Worm (Caenorhabditis elegans) whole organism, L4 larva: ENCODE measurements around the gene F28B12.1.

Experiments
- D1046.2 ChIP-seq: fragments of 200-800 bp; sonication (Bioruptor generic); IDR thresholded peaks from 2 replicates; pipeline ENCODE4 v1.3.6; 2022; ENCODE audit warnings: missing genetic modification characterization, missing compliant biosample characterization
- F10B5.3 ChIP-seq: sonication (generic microtip); optimal IDR thresholded peaks from 2 replicates; lab custom pipeline; 2016; ENCODE audit warnings: mild to moderate bottlenecking, missing genetic modification characterization, missing compliant biosample characterization
- F44E2.7 ChIP-seq: fragments of 200-800 bp; sonication (Bioruptor generic); IDR thresholded peaks from 2 replicates; pipeline ENCODE4 v2.1.2; 2022; ENCODE audit warnings: missing genetic modification characterization, missing compliant biosample characterization
- T20F7.1 ChIP-seq: fragments of 200-800 bp; sonication (Bioruptor generic); optimal IDR thresholded peaks from 2 replicates; lab custom pipeline; 2018; ENCODE audit warnings: mild to moderate bottlenecking, missing genetic modification characterization, missing compliant biosample characterization
- Y5F2A.4 ChIP-seq: fragments of 200-800 bp; sonication (Bioruptor generic); optimal IDR thresholded peaks from 2 replicates; lab custom pipeline; 2018; ENCODE audit warnings: mild to moderate bottlenecking, missing genetic modification characterization, missing compliant biosample characterization
- Y75B8A.6 ChIP-seq: fragments of 200-800 bp; sonication (Bioruptor generic); IDR thresholded peaks from 2 replicates; pipeline ENCODE4 v1.3.6; 2022; ENCODE audit warnings: missing genetic modification reagents, missing genetic modification characterization, missing compliant biosample characterization
- ZK337.2 ChIP-seq: fragments of 200-800 bp; sonication (Bioruptor generic); IDR thresholded peaks from 2 replicates; pipeline ENCODE4 v1.3.6; 2022; ENCODE audit warnings: missing genetic modification reagents, missing genetic modification characterization, missing compliant biosample characterization
- ZK546.5 ChIP-seq, 2 experiments: sonication (generic microtip); optimal IDR thresholded peaks; 2 replicates each; lab custom pipeline; 2017; ENCODE audit warnings: missing biosample characterization in 2 of 2, missing genetic modification characterization in 2 of 2
- aha-1 ChIP-seq: fragments of 150-350 bp; peaks from one replicate; lab custom pipeline; 2014; ENCODE audit warnings: missing biosample characterization, missing genetic modification characterization
- ceh-28 ChIP-seq: fragments of 150-350 bp; optimal IDR thresholded peaks from 2 replicates; lab custom pipeline; 2014; ENCODE audit warnings: missing biosample characterization, missing genetic modification reagents, missing genetic modification characterization
- ceh-32 ChIP-seq: sonication (generic microtip); optimal IDR thresholded peaks from 2 replicates; lab custom pipeline; 2016; ENCODE audit warnings: mild to moderate bottlenecking, missing genetic modification characterization, missing compliant biosample characterization; ENCODE audit not compliant: poor library complexity
- ceh-44 ChIP-seq: fragments of 200-800 bp; sonication (Bioruptor generic); IDR thresholded peaks from 2 replicates; pipeline ENCODE4 v1.3.6; 2022; ENCODE audit warnings: missing genetic modification reagents, missing genetic modification characterization, missing compliant biosample characterization
- ceh-62 ChIP-seq: sonication (generic microtip); optimal IDR thresholded peaks from 2 replicates; lab custom pipeline; 2017; ENCODE audit warnings: missing biosample characterization, missing genetic modification characterization
- cey-2 ChIP-seq: sonication (generic microtip); optimal IDR thresholded peaks from 3 replicates; lab custom pipeline; 2017; ENCODE audit warnings: missing genetic modification characterization, mild to moderate bottlenecking, missing compliant biosample characterization, antibody characterized with exemption, borderline replicate concordance; ENCODE audit not compliant: insufficient read depth
- daf-12 ChIP-seq: fragments of 150-350 bp; optimal IDR thresholded peaks from 2 replicates; lab custom pipeline; 2014; ENCODE audit warnings: missing biosample characterization, missing genetic modification reagents, missing genetic modification characterization
- daf-8 ChIP-seq: fragments of 200-800 bp; sonication (Bioruptor generic); IDR thresholded peaks from 2 replicates; pipeline ENCODE4 v1.3.6; 2022; ENCODE audit warnings: missing genetic modification characterization, missing compliant biosample characterization
- dpl-1 ChIP-seq: fragments of 150-350 bp; optimal IDR thresholded peaks from 2 replicates; lab custom pipeline; 2014; ENCODE audit warnings: missing biosample characterization, missing genetic modification reagents, missing genetic modification characterization
- duxl-1 ChIP-seq: sonication (generic microtip); optimal IDR thresholded peaks from 2 replicates; lab custom pipeline; 2016; ENCODE audit warnings: mild to moderate bottlenecking, missing genetic modification characterization, moderate library complexity, missing compliant biosample characterization; ENCODE audit not compliant: poor library complexity
- fkh-10 ChIP-seq: fragments of 150-350 bp; optimal IDR thresholded peaks from 2 replicates; lab custom pipeline; 2014; ENCODE audit warnings: missing biosample characterization, missing genetic modification reagents, missing genetic modification characterization
- fos-1 ChIP-seq: fragments of 150-350 bp; optimal IDR thresholded peaks from 2 replicates; lab custom pipeline; 2014; ENCODE audit warnings: missing biosample characterization, missing genetic modification characterization
- hlh-11 ChIP-seq: fragments of 200-800 bp; sonication (Bioruptor generic); optimal IDR thresholded peaks from 2 replicates; lab custom pipeline; 2018; ENCODE audit warnings: mild to moderate bottlenecking, missing genetic modification characterization, missing compliant biosample characterization
- hlh-30 ChIP-seq: sonication (generic microtip); optimal IDR thresholded peaks from 2 replicates; lab custom pipeline; 2017; ENCODE audit warnings: antibody characterized with exemption, mild to moderate bottlenecking, missing genetic modification characterization, missing compliant biosample characterization; ENCODE audit not compliant: insufficient read depth
- lim-7 ChIP-seq: fragments of 200-800 bp; sonication (Bioruptor generic); IDR thresholded peaks from 2 replicates; pipeline ENCODE4 v1.3.6; 2022; ENCODE audit warnings: missing genetic modification characterization, missing compliant biosample characterization
- lin-13 ChIP-seq: fragments of 150-350 bp; optimal IDR thresholded peaks from 2 replicates; lab custom pipeline; 2014; ENCODE audit warnings: missing biosample characterization, missing genetic modification reagents, missing genetic modification characterization
- lin-15B ChIP-seq: fragments of 150-350 bp; sonication (generic microtip); optimal IDR thresholded peaks from 3 replicates; lab custom pipeline; 2014; ENCODE audit warnings: missing biosample characterization, missing genetic modification characterization
- lin-38 ChIP-seq: fragments of 200-800 bp; sonication (Bioruptor generic); IDR thresholded peaks from 2 replicates; pipeline ENCODE4 v1.3.6; 2022; ENCODE audit warnings: missing genetic modification reagents, missing genetic modification characterization, missing compliant biosample characterization
- lsy-2 ChIP-seq, 2 experiments: fragments of 150-350 bp in 1 of 2; sonication (generic microtip) in 1 of 2; optimal IDR thresholded peaks; 2 replicates each; lab custom pipeline; 2014 to 2017; ENCODE audit warnings: missing biosample characterization in 2 of 2, missing genetic modification characterization in 2 of 2
- madf-9 ChIP-seq: fragments of 200-800 bp; sonication (Bioruptor generic); conservative IDR thresholded peaks from 2 replicates; pipeline ENCODE4 v1.3.6; 2022; ENCODE audit warnings: missing genetic modification reagents, missing genetic modification characterization, missing compliant biosample characterization
- mdt-29 ChIP-seq: fragments of 200-800 bp; sonication (Bioruptor generic); IDR thresholded peaks from 2 replicates; pipeline ENCODE4 v1.3.6; 2022; ENCODE audit warnings: missing genetic modification reagents, missing genetic modification characterization, missing compliant biosample characterization
- mep-1 ChIP-seq: fragments of 150-350 bp; sonication (generic microtip); optimal IDR thresholded peaks from 3 replicates; lab custom pipeline; 2014; ENCODE audit warnings: missing biosample characterization, missing genetic modification characterization
- mes-2 ChIP-seq: sonication (generic microtip); optimal IDR thresholded peaks from 2 replicates; lab custom pipeline; 2016; ENCODE audit warnings: missing genotype, mild to moderate bottlenecking, missing genetic modification characterization, missing compliant biosample characterization; ENCODE audit not compliant: poor library complexity, severe bottlenecking
- mxl-2 ChIP-seq: fragments of 200-800 bp; sonication (Bioruptor generic); conservative IDR thresholded peaks from 2 replicates; pipeline ENCODE4 v1.3.6; 2022; ENCODE audit warnings: missing genetic modification reagents, missing genetic modification characterization, missing compliant biosample characterization
- mxl-3 ChIP-seq: fragments of 200-800 bp; sonication (Bioruptor generic); optimal IDR thresholded peaks from 2 replicates; lab custom pipeline; 2018; ENCODE audit warnings: mild to moderate bottlenecking, missing genetic modification characterization, missing compliant biosample characterization
- nhr-102 ChIP-seq: sonication (generic microtip); optimal IDR thresholded peaks from 2 replicates; lab custom pipeline; 2016; ENCODE audit warnings: mild to moderate bottlenecking, missing genetic modification characterization, moderate library complexity, missing compliant biosample characterization
- nhr-11 ChIP-seq: fragments of 150-350 bp; optimal IDR thresholded peaks from 2 replicates; lab custom pipeline; 2014; ENCODE audit warnings: missing biosample characterization, missing genetic modification characterization
- nhr-237 ChIP-seq: sonication (generic microtip); optimal IDR thresholded peaks from 2 replicates; lab custom pipeline; 2017; ENCODE audit warnings: missing biosample characterization, missing genetic modification characterization
- nhr-25 ChIP-seq: sonication (generic microtip); optimal IDR thresholded peaks from 2 replicates; lab custom pipeline; 2017; ENCODE audit warnings: missing genetic modification characterization, mild to moderate bottlenecking, missing compliant biosample characterization, antibody characterized with exemption, moderate library complexity, borderline replicate concordance; ENCODE audit not compliant: insufficient read depth
- nhr-76 ChIP-seq: fragments of 150-350 bp; optimal IDR thresholded peaks from 2 replicates; lab custom pipeline; 2014; ENCODE audit warnings: missing biosample characterization, missing genetic modification characterization
- nhr-77 ChIP-seq: fragments of 150-350 bp; optimal IDR thresholded peaks from 2 replicates; lab custom pipeline; 2014; ENCODE audit warnings: missing biosample characterization, missing genetic modification characterization
- pha-4 ChIP-seq, 2 experiments: fragments of 150-350 bp in 1 of 2; fragments of 200-800 bp in 1 of 2; sonication (Bioruptor generic) in 1 of 2; IDR thresholded peaks in 1 of 2; optimal IDR thresholded peaks in 1 of 2; 2 replicates each; pipeline versions ENCODE4 v1.3.6 to Lab custom; 2014 to 2022; ENCODE audit warnings: missing genetic modification characterization in 2 of 2, missing genetic modification reagents in 2 of 2, missing biosample characterization in 1 of 2, missing compliant biosample characterization in 1 of 2
- pqm-1 ChIP-seq: sonication (generic microtip); optimal IDR thresholded peaks from 2 replicates; lab custom pipeline; 2017; ENCODE audit warnings: missing biosample characterization, missing genetic modification characterization
- tra-1 ChIP-seq: fragments of 200-800 bp; sonication (Bioruptor generic); IDR thresholded peaks from 2 replicates; pipeline ENCODE4 v1.3.6; 2022; ENCODE audit warnings: missing genetic modification reagents, missing genetic modification characterization, missing compliant biosample characterization
- unc-130 ChIP-seq: sonication (generic microtip); optimal IDR thresholded peaks from 2 replicates; lab custom pipeline; 2016; ENCODE audit warnings: missing genetic modification reagents, missing genetic modification characterization, missing compliant biosample characterization
- unc-39 ChIP-seq: sonication (generic microtip); optimal IDR thresholded peaks from 2 replicates; lab custom pipeline; 2017; ENCODE audit warnings: missing biosample characterization, missing genetic modification characterization
- zfp-3 ChIP-seq: fragments of 200-800 bp; sonication (Bioruptor generic); conservative IDR thresholded peaks from 2 replicates; pipeline ENCODE4 v1.3.6; 2022; ENCODE audit warnings: missing genetic modification reagents, missing genetic modification characterization, missing compliant biosample characterization
- zip-2 ChIP-seq: fragments of 150-350 bp; optimal IDR thresholded peaks from 2 replicates; lab custom pipeline; 2014; ENCODE audit warnings: missing biosample characterization, missing genetic modification characterization

The F28B12.1 gene

DNA sequence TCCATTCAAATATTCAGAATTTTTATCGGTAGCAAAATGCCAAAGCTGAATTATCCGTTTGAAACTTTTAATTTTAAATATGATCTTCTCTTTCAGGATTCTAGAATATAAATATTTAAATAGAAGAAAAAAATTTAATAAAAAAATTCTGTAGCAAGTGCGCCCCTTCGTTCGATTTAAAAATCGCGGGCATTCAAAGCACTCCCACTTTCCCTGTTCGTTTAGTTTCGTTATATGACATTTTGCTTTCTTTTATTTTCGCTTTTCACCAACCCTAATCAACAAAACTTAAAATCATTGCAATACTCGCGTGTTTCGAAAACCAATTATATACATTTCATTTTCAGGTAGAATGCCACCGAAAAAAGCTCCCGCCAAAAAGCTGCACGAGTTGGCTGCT is 21.1 kb upstream of the F28B12.1 start, which contains the start of gene vrk-1:
TSS of gene vrk-1 (plus strand) at position 348 of the 400 bp plus-strand sequence.
- TF ChIP-seq duxl-1 (tag; lab: Kevin White, UChicago) (no peak), hlh-30 (no peak), lin-38 (GFP tag; lab: Robert Waterston, UW) (peak; percentile 47), ceh-44 (GFP tag; lab: Robert Waterston, UW) (no peak), D1046.2 (GFP tag; lab: Robert Waterston, UW) (no peak), aha-1 (no peak), lsy-2 (tag; optimal IDR thresholded peaks at IDR 0.05; lab: Kevin White, UChicago) (peak in 1 of 2 experiments; percentile 25), hlh-11 (tag; lab: Kevin White, UChicago) (no peak), Y75B8A.6 (no peak), mes-2 (tag; lab: Kevin White, UChicago) (peak; percentile 24), nhr-25 (tag; lab: Kevin White, UChicago) (no peak), mxl-2 (GFP tag; lab: Robert Waterston, UW) (no peak), Y5F2A.4 (GFP tag; lab: Kevin White, UChicago) (no peak), nhr-237 (tag; lab: Kevin White, UChicago) (no peak), F10B5.3 (tag; lab: Kevin White, UChicago) (no peak), daf-8 (no peak), dpl-1 (peak; percentile 48), mxl-3 (GFP tag; lab: Kevin White, UChicago) (no peak), tra-1 (GFP tag; lab: Robert Waterston, UW) (no peak), nhr-11 (tag; lab: Kevin White, UChicago) (no peak)

ce11 chrII:5928502-5928901 is 14.2 kb upstream of the F28B12.1 start, which contains the start of gene egl-44:
Gene egl-44 (plus strand): TSS chrII:5928802.
- TF ChIP-seq daf-12 (tag; lab: Kevin White, UChicago) (no peak), ceh-62 (no peak), Y5F2A.4 (GFP tag; lab: Kevin White, UChicago) (no peak), ceh-28 (no peak), mep-1 (no peak), lin-38 (GFP tag; lab: Robert Waterston, UW) (no peak), F44E2.7 (GFP tag; lab: Robert Waterston, UW) (no peak), fos-1 (tag; lab: Kevin White, UChicago) (no peak), mdt-29 (GFP tag; lab: Robert Waterston, UW) (no peak), fkh-10 (no peak), unc-39 (tag; lab: Kevin White, UChicago) (no peak), nhr-25 (tag; lab: Kevin White, UChicago) (no peak), nhr-77 (tag; lab: Kevin White, UChicago) (no peak), ZK546.5 (tag; optimal IDR thresholded peaks at IDR 0.05; lab: Kevin White, UChicago) (no peak), nhr-102 (tag; lab: Kevin White, UChicago) (no peak), lim-7 (GFP tag; lab: Robert Waterston, UW) (no peak), ceh-32 (tag; lab: Kevin White, UChicago) (no peak)

DNA sequence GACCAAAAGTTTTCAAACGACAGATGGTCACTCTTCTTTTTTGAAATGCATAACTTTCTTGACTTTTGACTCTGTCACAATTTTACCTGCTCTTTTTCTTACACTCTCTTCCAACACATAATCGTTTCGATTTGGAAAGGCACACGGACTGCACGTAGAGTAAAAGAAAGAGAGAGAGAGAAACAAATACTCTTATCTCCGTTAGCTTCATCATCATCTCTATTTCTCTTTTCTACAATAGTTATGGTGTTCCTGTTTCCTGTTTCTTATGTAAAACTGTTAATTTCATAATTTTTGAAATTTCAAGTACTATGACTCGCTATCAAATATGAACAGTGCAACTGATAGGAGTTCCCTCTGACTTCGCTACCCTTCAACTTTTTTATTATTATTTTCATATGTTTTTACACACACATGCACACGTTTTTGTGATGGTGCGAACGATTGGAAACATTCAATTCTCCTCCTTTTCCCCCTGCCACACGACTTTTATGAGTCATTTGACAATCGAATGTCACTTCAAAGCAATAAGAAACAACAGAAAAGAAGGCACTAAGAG is 12.6 kb upstream of the F28B12.1 start:
- TF ChIP-seq nhr-77 (tag; lab: Kevin White, UChicago), result peak; percentile 95
- peak; percentile 47 for TF ChIP-seq aha-1
- no peak for TF ChIP-seq nhr-25 (tag; lab: Kevin White, UChicago)
- no peak for TF ChIP-seq ZK337.2 (GFP tag; lab: Robert Waterston, UW)
- no peak for TF ChIP-seq lin-15B (tag; lab: Kevin White, UChicago)
- no peak for TF ChIP-seq lin-13
- no peak for TF ChIP-seq F10B5.3 (tag; lab: Kevin White, UChicago)
- TF ChIP-seq madf-9 (GFP tag; lab: Robert Waterston, UW), result no peak
- TF ChIP-seq nhr-11 (tag; lab: Kevin White, UChicago), result no peak
- peak; percentile 100 for TF ChIP-seq pqm-1 (tag; lab: Kevin White, UChicago)
- no peak for TF ChIP-seq pha-4 (GFP tag; IDR thresholded peaks at IDR 0.05; lab: Robert Waterston, UW)
- TF ChIP-seq pha-4 (tag; optimal IDR thresholded peaks at IDR 0.05; lab: Kevin White, UChicago), result no peak
- no peak for TF ChIP-seq zip-2 (tag; lab: Kevin White, UChicago)
- TF ChIP-seq T20F7.1 (GFP tag; lab: Kevin White, UChicago), result peak; percentile 37
- no peak for TF ChIP-seq nhr-76 (tag; lab: Kevin White, UChicago)
- no peak for TF ChIP-seq mdt-29 (GFP tag; lab: Robert Waterston, UW)
- no peak for TF ChIP-seq unc-130 (GFP tag; lab: Kevin White, UChicago)
- no peak for TF ChIP-seq zfp-3 (GFP tag; lab: Robert Waterston, UW)
- TF ChIP-seq cey-2, result no peak
